Worm (Caenorhabditis elegans) whole organism, late embryonic: ENCODE results near the gene sre-5.

ENCODE experiments used
- C38D4.7 ChIP-seq: fragments of 200-800 bp; sonication (Bioruptor generic); optimal IDR thresholded peaks from 2 replicates; lab custom pipeline; 2018; ENCODE audit warnings: mild to moderate bottlenecking, missing genetic modification characterization, moderate library complexity, missing compliant biosample characterization
- K02D7.2 ChIP-seq: sonication (generic microtip); optimal IDR thresholded peaks from 2 replicates; lab custom pipeline; 2017; ENCODE audit warnings: mild to moderate bottlenecking, missing genetic modification characterization, missing compliant biosample characterization
- T23F11.4 ChIP-seq: fragments of 200-800 bp; sonication (Bioruptor generic); optimal IDR thresholded peaks from 2 replicates; lab custom pipeline; 2018; ENCODE audit warnings: mild to moderate bottlenecking, missing genetic modification characterization, missing compliant biosample characterization
- ama-1 ChIP-seq: fragments of 150-350 bp; optimal IDR thresholded peaks from 2 replicates; lab custom pipeline; 2014
- ceh-18 ChIP-seq: sonication (generic microtip); optimal IDR thresholded peaks from 2 replicates; lab custom pipeline; 2016; ENCODE audit warnings: missing genetic modification characterization, missing compliant biosample characterization
- ceh-2 ChIP-seq: sonication (generic microtip); optimal IDR thresholded peaks from 2 replicates; lab custom pipeline; 2016; ENCODE audit warnings: missing genotype, missing genetic modification characterization, missing compliant biosample characterization
- ceh-30 ChIP-seq: fragments of 150-350 bp; optimal IDR thresholded peaks from 2 replicates; lab custom pipeline; 2014; ENCODE audit warnings: missing biosample characterization, missing genetic modification characterization
- ceh-34 ChIP-seq: sonication (generic microtip); optimal IDR thresholded peaks from 2 replicates; lab custom pipeline; 2016; ENCODE audit warnings: mild to moderate bottlenecking, missing genetic modification characterization, missing compliant biosample characterization
- ceh-45 ChIP-seq: fragments of 200-800 bp; sonication (Bioruptor generic); IDR thresholded peaks from 2 replicates; pipeline ENCODE4 v1.3.6; 2022; ENCODE audit warnings: missing genetic modification reagents, missing genetic modification characterization, missing compliant biosample characterization
- ceh-48 ChIP-seq: sonication (generic microtip); optimal IDR thresholded peaks from 2 replicates; lab custom pipeline; 2016; ENCODE audit warnings: missing genetic modification characterization, inconsistent platforms, missing compliant biosample characterization
- ceh-6 ChIP-seq: fragments of 200-800 bp; sonication (Bioruptor generic); optimal IDR thresholded peaks from 2 replicates; lab custom pipeline; 2018; ENCODE audit warnings: mild to moderate bottlenecking, missing genetic modification characterization, missing compliant biosample characterization
- ceh-9 ChIP-seq: sonication (generic microtip); optimal IDR thresholded peaks from 2 replicates; lab custom pipeline; 2016; ENCODE audit warnings: mild to moderate bottlenecking, missing genetic modification characterization, inconsistent platforms, missing compliant biosample characterization
- elt-2 ChIP-seq: sonication (generic microtip); optimal IDR thresholded peaks from 2 replicates; lab custom pipeline; 2016; ENCODE audit warnings: missing genetic modification reagents, missing genetic modification characterization, missing compliant biosample characterization
- ets-4 ChIP-seq: sonication (generic microtip); optimal IDR thresholded peaks from 2 replicates; lab custom pipeline; 2016; ENCODE audit warnings: missing genetic modification characterization, missing compliant biosample characterization
- eyg-1 ChIP-seq: sonication (generic microtip); optimal IDR thresholded peaks from 2 replicates; lab custom pipeline; 2016; ENCODE audit warnings: missing genotype, missing genetic modification characterization, missing compliant biosample characterization
- fax-1 ChIP-seq: sonication (generic microtip); optimal IDR thresholded peaks from 2 replicates; lab custom pipeline; 2016; ENCODE audit warnings: missing genotype, missing genetic modification characterization, missing compliant biosample characterization
- fkh-10 ChIP-seq: fragments of 150-350 bp; optimal IDR thresholded peaks from 2 replicates; lab custom pipeline; 2014; ENCODE audit warnings: missing biosample characterization, missing genetic modification reagents, missing genetic modification characterization
- fkh-6 ChIP-seq: sonication (generic microtip); optimal IDR thresholded peaks from 2 replicates; lab custom pipeline; 2016; ENCODE audit warnings: missing genetic modification characterization, missing compliant biosample characterization
- gmeb-2 ChIP-seq: sonication (generic microtip); optimal IDR thresholded peaks from 2 replicates; lab custom pipeline; 2016; ENCODE audit warnings: missing genetic modification characterization, inconsistent platforms, missing compliant biosample characterization
- hlh-13 ChIP-seq: fragments of 200-800 bp; sonication (Bioruptor generic); optimal IDR thresholded peaks from 2 replicates; lab custom pipeline; 2018; ENCODE audit warnings: mild to moderate bottlenecking, missing genetic modification characterization, missing compliant biosample characterization
- hlh-15 ChIP-seq: sonication (generic microtip); optimal IDR thresholded peaks from 2 replicates; lab custom pipeline; 2016; ENCODE audit warnings: missing genetic modification characterization, missing compliant biosample characterization
- hlh-8 ChIP-seq: sonication (generic microtip); optimal IDR thresholded peaks from 2 replicates; lab custom pipeline; 2016; ENCODE audit warnings: missing genotype, missing genetic modification characterization, missing compliant biosample characterization
- lin-11 ChIP-seq: fragments of 200-800 bp; sonication (Bioruptor generic); optimal IDR thresholded peaks from 2 replicates; lab custom pipeline; 2018; ENCODE audit warnings: mild to moderate bottlenecking, missing genetic modification characterization, missing compliant biosample characterization
- madf-2 ChIP-seq: sonication (generic microtip); optimal IDR thresholded peaks from 2 replicates; lab custom pipeline; 2017; ENCODE audit warnings: missing genetic modification characterization, missing compliant biosample characterization
- nfya-1 ChIP-seq: sonication (generic microtip); optimal IDR thresholded peaks from 2 replicates; lab custom pipeline; 2017; ENCODE audit warnings: missing genetic modification characterization, mild to moderate bottlenecking, missing compliant biosample characterization, antibody characterized with exemption, moderate library complexity
- npax-4 ChIP-seq: sonication (generic microtip); optimal IDR thresholded peaks from 2 replicates; lab custom pipeline; 2016; ENCODE audit warnings: missing genetic modification characterization, missing compliant biosample characterization
- odd-2 ChIP-seq: sonication (generic microtip); optimal IDR thresholded peaks from 2 replicates; lab custom pipeline; 2017; ENCODE audit warnings: antibody characterized with exemption, mild to moderate bottlenecking, missing genetic modification characterization, missing compliant biosample characterization
- pag-3 ChIP-seq: sonication (generic microtip); optimal IDR thresholded peaks from 2 replicates; lab custom pipeline; 2016; ENCODE audit warnings: missing compliant biosample characterization, missing genetic modification characterization, borderline replicate concordance
- pat-9 ChIP-seq: fragments of 200-800 bp; sonication (Bioruptor generic); optimal IDR thresholded peaks from 2 replicates; lab custom pipeline; 2018; ENCODE audit warnings: mild to moderate bottlenecking, missing genetic modification characterization, moderate library complexity, missing compliant biosample characterization
- pax-1 ChIP-seq: fragments of 150-350 bp; optimal IDR thresholded peaks from 2 replicates; lab custom pipeline; 2014; ENCODE audit warnings: missing biosample characterization, missing genetic modification characterization
- pha-2 ChIP-seq: sonication (generic microtip); optimal IDR thresholded peaks from 2 replicates; lab custom pipeline; 2017; ENCODE audit warnings: mild to moderate bottlenecking, missing genetic modification characterization, missing compliant biosample characterization
- pha-4 ChIP-seq: fragments of 150-350 bp; optimal IDR thresholded peaks from 2 replicates; lab custom pipeline; 2018; ENCODE audit warnings: missing biosample characterization, missing genetic modification reagents, missing genetic modification characterization
- pqm-1 ChIP-seq: sonication (generic microtip); optimal IDR thresholded peaks from 2 replicates; lab custom pipeline; 2016; ENCODE audit warnings: missing genetic modification characterization, missing compliant biosample characterization
- sdc-2 ChIP-seq: sonication (generic microtip); optimal IDR thresholded peaks from 2 replicates; lab custom pipeline; 2016; ENCODE audit warnings: missing genotype, missing genetic modification characterization, missing compliant biosample characterization
- sox-2 ChIP-seq: fragments of 200-800 bp; sonication (Bioruptor generic); IDR thresholded peaks from 2 replicates; pipeline ENCODE4 v1.3.6; 2022; ENCODE audit warnings: missing genetic modification reagents, missing genetic modification characterization, missing compliant biosample characterization
- sox-4 ChIP-seq: sonication (generic microtip); optimal IDR thresholded peaks from 2 replicates; lab custom pipeline; 2017; ENCODE audit warnings: mild to moderate bottlenecking, missing genetic modification characterization, inconsistent platforms, missing compliant biosample characterization
- tbx-2 ChIP-seq: sonication (generic microtip); optimal IDR thresholded peaks from 2 replicates; lab custom pipeline; 2016; ENCODE audit warnings: missing genetic modification characterization, missing compliant biosample characterization
- tbx-7 ChIP-seq: sonication (generic microtip); optimal IDR thresholded peaks from 2 replicates; lab custom pipeline; 2016; ENCODE audit warnings: missing genotype, missing genetic modification characterization, missing compliant biosample characterization
- ttx-3 ChIP-seq: sonication (generic microtip); optimal IDR thresholded peaks from 2 replicates; lab custom pipeline; 2016; ENCODE audit warnings: missing genetic modification reagents, missing genetic modification characterization, missing compliant biosample characterization
- unc-3 ChIP-seq, 2 experiments: fragments of 200-800 bp in 1 of 2; sonication (Bioruptor generic) in 1 of 2; sonication (generic microtip) in 1 of 2; conservative IDR thresholded peaks in 1 of 2; optimal IDR thresholded peaks in 1 of 2; 2 replicates each; pipeline versions ENCODE4 v1.3.6 to Lab custom; 2016 to 2022; ENCODE audit warnings: missing compliant biosample characterization in 2 of 2, missing genetic modification characterization in 2 of 2, missing genetic modification reagents in 1 of 2
- unc-42 ChIP-seq: sonication (generic microtip); optimal IDR thresholded peaks from 2 replicates; lab custom pipeline; 2016; ENCODE audit warnings: missing genotype, missing genetic modification characterization, missing compliant biosample characterization
- unc-86 ChIP-seq: sonication (generic microtip); optimal IDR thresholded peaks from 2 replicates; lab custom pipeline; 2016; ENCODE audit warnings: missing genetic modification characterization, missing compliant biosample characterization
- zip-5 ChIP-seq: sonication (generic microtip); optimal IDR thresholded peaks from 2 replicates; lab custom pipeline; 2016; ENCODE audit warnings: missing genetic modification characterization, missing compliant biosample characterization

Gene sre-5

DNA sequence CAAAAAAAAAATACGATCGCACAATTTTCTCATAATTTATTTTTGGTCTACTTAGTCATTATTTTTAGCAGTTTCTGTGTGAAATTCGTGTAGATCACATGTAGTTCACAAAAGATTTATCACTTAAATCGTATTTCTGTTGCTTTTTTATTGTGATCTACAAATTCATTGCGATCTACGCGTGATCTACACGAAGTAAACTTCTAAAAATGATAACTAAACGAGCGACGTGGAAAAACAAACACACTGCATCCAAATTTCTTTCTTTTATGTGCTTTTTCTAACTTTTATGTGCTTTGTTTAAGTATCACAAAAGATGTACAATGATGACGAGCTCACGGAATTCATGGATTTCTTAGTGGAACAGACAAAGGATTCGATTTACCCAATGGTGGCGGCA is 25.1 kb upstream of the sre-5 start, which contains the start of gene B0212.3:
TSS of gene B0212.3 (plus strand) at position 301 of the 400 bp plus-strand sequence.
- TF ChIP-seq fkh-6 (tag; lab: Kevin White, UChicago) (no peak), tbx-7 (tag; lab: Kevin White, UChicago) (no peak), tbx-2 (no peak), hlh-8 (no peak), sox-4 (tag; lab: Kevin White, UChicago) (no peak), pha-2 (tag; lab: Kevin White, UChicago) (no peak), ceh-34 (no peak), hlh-13 (GFP tag; lab: Kevin White, UChicago) (no peak), ceh-2 (no peak), madf-2 (tag; lab: Kevin White, UChicago) (no peak), sdc-2 (no peak), sox-2 (no peak), pax-1 (tag; lab: Kevin White, UChicago) (no peak), ceh-9 (tag; lab: Kevin White, UChicago) (no peak), npax-4 (tag; lab: Kevin White, UChicago) (no peak), unc-86 (tag; lab: Kevin White, UChicago) (no peak)

DNA sequence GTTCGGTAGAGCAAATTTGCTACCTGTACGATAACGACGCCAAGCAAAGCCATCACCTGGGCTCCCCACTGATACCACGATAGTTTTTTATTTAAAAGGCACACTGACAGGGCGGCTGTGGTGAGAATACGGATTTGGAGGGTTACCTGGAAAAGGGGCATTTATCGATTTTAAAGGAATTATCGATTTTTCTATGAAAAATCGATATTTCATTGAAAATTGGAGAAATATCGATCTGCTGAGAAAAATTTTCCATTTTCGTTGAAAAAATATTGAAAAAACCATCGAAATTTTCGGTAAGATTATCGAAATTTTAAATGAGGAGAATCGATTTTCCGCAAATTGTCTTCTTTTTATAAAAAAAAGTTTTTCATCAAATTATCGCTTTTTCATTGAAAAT is 19.9 kb upstream of the sre-5 start:
- no peak for TF ChIP-seq C38D4.7 (GFP tag; lab: Kevin White, UChicago)
- no peak for TF ChIP-seq pha-2 (tag; lab: Kevin White, UChicago)
- no peak for TF ChIP-seq unc-3 (GFP tag; conservative IDR thresholded peaks at IDR 0.05; lab: Robert Waterston, UW)
- TF ChIP-seq unc-3 (tag; optimal IDR thresholded peaks at IDR 0.05; lab: Kevin White, UChicago): no peak
- no peak for TF ChIP-seq fkh-10 (GFP tag; lab: Kevin White, UChicago)
- TF ChIP-seq unc-42: no peak
- no peak for TF ChIP-seq npax-4 (tag; lab: Kevin White, UChicago)
- no peak for TF ChIP-seq pha-4
- TF ChIP-seq eyg-1 (tag; lab: Kevin White, UChicago): no peak
- no peak for TF ChIP-seq T23F11.4 (GFP tag; lab: Kevin White, UChicago)
- TF ChIP-seq ceh-9 (tag; lab: Kevin White, UChicago): no peak
- TF ChIP-seq ttx-3 (tag; lab: Kevin White, UChicago): no peak
- no peak for TF ChIP-seq elt-2 (tag; lab: Kevin White, UChicago)
- TF ChIP-seq ceh-48 (tag; lab: Kevin White, UChicago): no peak
- no peak for TF ChIP-seq pat-9
- TF ChIP-seq hlh-15: no peak
- no peak for TF ChIP-seq nfya-1 (tag; lab: Kevin White, UChicago)

DNA sequence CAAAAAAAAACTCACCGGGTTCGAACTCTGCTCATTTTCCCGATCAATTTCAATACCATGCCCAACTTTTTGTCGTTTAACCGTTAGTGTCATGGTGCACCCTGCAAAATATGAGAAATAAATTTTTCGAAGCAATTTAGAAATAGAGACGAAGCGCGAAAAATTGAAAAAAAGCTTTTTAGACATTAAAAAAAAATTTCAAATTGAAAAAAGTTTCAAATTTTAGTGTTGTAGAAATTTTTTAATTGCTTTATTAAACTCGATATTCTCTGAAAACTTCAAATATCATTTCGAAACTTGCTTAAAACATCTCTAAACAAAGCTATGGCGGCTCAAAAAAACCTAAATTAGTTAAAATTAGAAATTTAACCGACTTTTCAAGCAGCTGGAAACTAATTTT is 17.5 kb upstream of the sre-5 start, which contains the start of gene nstp-6:
TSS of gene nstp-6 (minus strand) at position 101 of the 400 bp plus-strand sequence.
- TF ChIP-seq K02D7.2 (tag; lab: Kevin White, UChicago): no peak
- no peak for TF ChIP-seq T23F11.4 (GFP tag; lab: Kevin White, UChicago)
- no peak for TF ChIP-seq ama-1 (lab: Kevin White, UChicago)
- TF ChIP-seq ceh-30 (tag; lab: Kevin White, UChicago): no peak

DNA sequence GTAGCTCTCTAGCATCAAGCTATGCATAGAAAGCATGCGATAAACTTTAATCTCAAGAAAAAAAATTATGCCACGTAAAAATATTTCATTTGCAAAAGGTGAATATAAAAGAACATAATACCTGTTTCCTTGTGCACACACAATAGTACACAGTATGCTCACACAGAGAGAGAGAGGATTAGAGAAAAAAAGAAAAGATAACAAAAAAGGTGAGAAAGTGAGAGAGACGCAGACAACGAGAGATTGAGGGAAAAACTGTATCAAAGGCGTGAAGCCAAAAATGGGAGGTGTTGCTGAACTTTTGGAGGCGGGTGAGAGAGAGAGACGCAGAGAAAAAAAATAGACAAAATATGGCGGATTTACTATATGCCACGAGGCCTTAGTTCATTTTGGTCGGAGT is 16.7 kb upstream of the sre-5 start:
- TF ChIP-seq elt-2 (tag; lab: Kevin White, UChicago) (peak; percentile 38), pqm-1 (tag; lab: Kevin White, UChicago) (peak; percentile 6), sdc-2 (no peak), zip-5 (no peak), tbx-2 (peak; percentile 26)

DNA sequence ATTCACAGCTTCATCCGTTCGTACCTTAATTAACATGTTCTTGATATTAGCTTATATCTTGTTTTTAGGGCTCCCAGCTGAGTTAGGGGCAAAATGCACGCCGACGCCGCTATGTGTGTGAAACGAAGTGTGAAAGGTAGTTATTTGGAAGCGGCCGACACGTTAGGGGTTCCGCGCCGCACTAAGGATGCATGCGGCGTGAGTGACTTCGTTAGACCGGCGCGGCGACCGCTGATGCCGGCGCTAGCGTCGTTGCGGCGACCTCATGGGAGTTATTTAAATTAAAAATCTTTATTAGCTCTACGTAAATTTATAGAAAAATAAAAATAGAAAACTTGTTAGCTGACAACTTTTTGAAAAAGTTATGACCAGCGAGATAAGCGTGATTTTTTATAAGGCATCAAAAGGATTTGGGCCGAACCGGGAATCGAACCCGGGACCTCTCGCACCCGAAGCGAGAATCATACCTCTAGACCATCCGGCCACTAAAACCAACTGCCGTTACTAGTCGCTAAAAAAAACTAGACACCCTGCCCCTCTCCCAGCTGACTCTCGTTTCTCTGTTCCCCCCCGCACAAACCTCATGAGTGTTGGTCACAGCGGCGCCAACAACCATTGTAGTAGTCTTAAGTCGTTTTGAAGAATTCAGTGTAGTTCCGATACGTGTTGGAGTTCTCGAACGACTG is 13.1 kb upstream of the sre-5 start:
- TF ChIP-seq sox-4 (tag; lab: Kevin White, UChicago) (peak; percentile 56), pag-3 (tag; lab: Kevin White, UChicago) (no peak), fax-1 (no peak), unc-86 (tag; lab: Kevin White, UChicago) (peak; percentile 32), ets-4 (tag; lab: Kevin White, UChicago) (no peak), ceh-45 (GFP tag; lab: Robert Waterston, UW) (0 out of 2 replicates have a peak, but pooled peaks have one; percentile 32), ceh-18 (tag; lab: Kevin White, UChicago) (peak; percentile 37), hlh-8 (no peak), C38D4.7 (GFP tag; lab: Kevin White, UChicago) (peak; percentile 52), eyg-1 (tag; lab: Kevin White, UChicago) (no peak), pha-4 (no peak), gmeb-2 (peak; percentile 37), fkh-10 (GFP tag; lab: Kevin White, UChicago) (no peak), zip-5 (peak; percentile 36), odd-2 (tag; lab: Kevin White, UChicago) (peak; percentile 46), ceh-34 (peak; percentile 28), pha-2 (tag; lab: Kevin White, UChicago) (peak; percentile 2), ceh-6 (GFP tag; lab: Kevin White, UChicago) (peak; percentile 56), lin-11 (tag; lab: Kevin White, UChicago) (peak; percentile 46)
